Worm (Caenorhabditis elegans) whole organism, midembryonic: ENCODE results near the gene C34D10.1.

Source experiments
- T22C8.4 ChIP-seq: fragments of 200-800 bp; sonication (Bioruptor generic); IDR thresholded peaks from 2 replicates; pipeline ENCODE4 v1.3.6; 2022; ENCODE audit warnings: missing genetic modification characterization, missing compliant biosample characterization
- cog-1 ChIP-seq: sonication (generic microtip); optimal IDR thresholded peaks from 2 replicates; lab custom pipeline; 2016; ENCODE audit warnings: missing genetic modification characterization, missing compliant biosample characterization
- flt-1 ChIP-seq: fragments of 200-800 bp; sonication (Bioruptor generic); IDR thresholded peaks from 2 replicates; pipeline ENCODE4 v1.3.6; 2022; ENCODE audit warnings: missing genetic modification characterization, missing compliant biosample characterization
- klf-2 ChIP-seq: fragments of 200-800 bp; sonication (Bioruptor generic); conservative IDR thresholded peaks from 2 replicates; pipeline ENCODE4 v1.3.6; 2022; ENCODE audit warnings: missing genetic modification reagents, missing genetic modification characterization, missing compliant biosample characterization
- med-1 ChIP-seq: sonication (generic microtip); optimal IDR thresholded peaks from 2 replicates; lab custom pipeline; 2017; ENCODE audit warnings: missing genetic modification characterization, mild to moderate bottlenecking, missing compliant biosample characterization, antibody characterized with exemption, missing genetic modification reagents; ENCODE audit not compliant: insufficient read depth
- ref-1 ChIP-seq: fragments of 200-800 bp; sonication (Bioruptor generic); conservative IDR thresholded peaks from 2 replicates; pipeline ENCODE4 v1.3.6; 2022; ENCODE audit warnings: missing genetic modification reagents, missing genetic modification characterization, missing compliant biosample characterization
- tab-1 ChIP-seq: fragments of 200-800 bp; sonication (Bioruptor generic); IDR thresholded peaks from 2 replicates; pipeline ENCODE4 v1.3.6; 2022; ENCODE audit warnings: missing genetic modification characterization, missing compliant biosample characterization
- ztf-23 ChIP-seq: fragments of 200-800 bp; sonication (Bioruptor generic); IDR thresholded peaks from 2 replicates; pipeline ENCODE4 v1.3.6; 2022; ENCODE audit warnings: missing genetic modification reagents, missing genetic modification characterization, missing compliant biosample characterization
- ztf-29 ChIP-seq: fragments of 200-800 bp; sonication (Bioruptor generic); IDR thresholded peaks from 2 replicates; pipeline ENCODE4 v1.3.6; 2022; ENCODE audit warnings: missing genetic modification reagents, missing genetic modification characterization, missing compliant biosample characterization

- TF ChIP-seq ref-1 = no peak
- no peak for TF ChIP-seq cog-1 (tag; lab: Kevin White, UChicago)
- no peak for TF ChIP-seq tab-1 (GFP tag; lab: Robert Waterston, UW)
- TF ChIP-seq klf-2 (GFP tag; lab: Robert Waterston, UW) = no peak
- TF ChIP-seq flt-1 = no peak
- no peak for TF ChIP-seq T22C8.4 (GFP tag; lab: Robert Waterston, UW)
- no peak for TF ChIP-seq med-1 (GFP tag; lab: Kevin White, UChicago)
- no peak for TF ChIP-seq ztf-23
- no peak for TF ChIP-seq ztf-29
Observed at ce11 chrX:8052055-8052454, 22.8 kb downstream of the C34D10.1 start.
